Worm (Caenorhabditis elegans): ENCODE results near the gene nspg-6.

nspg-6 gene

DNA sequence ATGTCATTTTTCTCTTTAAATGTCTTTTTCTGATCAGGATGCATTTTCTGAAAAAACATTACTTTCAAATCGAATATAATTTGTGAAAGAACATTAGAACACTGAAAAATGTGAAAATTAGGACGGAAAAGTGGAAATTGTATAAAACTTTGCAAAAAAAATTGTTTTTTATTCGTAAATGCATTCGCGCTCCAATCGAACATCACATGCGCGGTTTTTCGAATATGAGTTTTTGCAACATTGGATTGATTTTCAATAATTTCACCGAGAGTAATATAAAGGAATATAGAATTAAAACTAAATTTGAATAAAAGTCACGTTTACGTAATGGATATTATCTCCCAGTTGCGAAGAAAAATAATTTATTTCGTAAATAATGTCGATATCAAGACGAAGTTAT is 37.5 kb downstream of the nspg-6 start, which contains the start of the genes spot-1 and B0361.11:
Gene spot-1 (minus strand): TSS at position 47 of the 400 bp plus-strand sequence.
Gene B0361.11 (plus strand): TSS at position 372 of the 400 bp plus-strand sequence.
- TF ChIP-seq nhr-20 (tag; optimal IDR thresholded peaks at IDR 0.05) (peak; percentile 70), zip-4 (GFP tag; optimal IDR thresholded peaks at IDR 0.05) (no peak), xbp-1 (tag; optimal IDR thresholded peaks at IDR 0.05) (peak; percentile 68), ceh-63 (GFP tag; optimal IDR thresholded peaks at IDR 0.05) (no peak), aha-1 (tag; optimal IDR thresholded peaks at IDR 0.05) (no peak), irx-1 (tag; optimal IDR thresholded peaks at IDR 0.05) (peak; percentile 39), dsc-1 (tag; optimal IDR thresholded peaks at IDR 0.05) (peak; percentile 67), nhr-85 (tag) (peak; percentile 83), grh-1 (GFP tag; IDR thresholded peaks at IDR 0.05) (peak; percentile 43), snu-23 (GFP tag; optimal IDR thresholded peaks at IDR 0.05) (peak; percentile 81), lin-39 (tag; optimal IDR thresholded peaks at IDR 0.05) (peak; percentile 27), isw-1 (GFP tag; IDR thresholded peaks at IDR 0.05) (peak; percentile 58), elt-3 (tag; optimal IDR thresholded peaks at IDR 0.05) (peak in 2 of 6 experiments; percentile 31 to 50), nhr-28 (tag; optimal IDR thresholded peaks at IDR 0.05) (no peak), swsn-7 (tag; optimal IDR thresholded peaks at IDR 0.05) (peak; percentile 57), ztf-4 (tag; optimal IDR thresholded peaks at IDR 0.05) (no peak), F16B12.6 (tag; optimal IDR thresholded peaks at IDR 0.05) (peak; percentile 34), nhr-19 (GFP tag; conservative IDR thresholded peaks at IDR 0.05) (peak; percentile 68), mep-1 (tag; optimal IDR thresholded peaks at IDR 0.05) (peak; percentile 55), skn-1 (tag; optimal IDR thresholded peaks at IDR 0.05) (peak; percentile 25), hpl-2 (GFP tag; optimal IDR thresholded peaks at IDR 0.05) (no peak), lin-14 (GFP tag; optimal IDR thresholded peaks at IDR 0.05) (peak; percentile 62), ets-5 (GFP tag; IDR thresholded peaks at IDR 0.05) (no peak), sup-37 (GFP tag; optimal IDR thresholded peaks at IDR 0.05) (no peak), nhr-90 (tag; optimal IDR thresholded peaks at IDR 0.05; ENCODE audit: poor library complexity) (peak; percentile 52), lin-35 (GFP tag; optimal IDR thresholded peaks at IDR 0.05) (peak; percentile 96 to 99), snpc-4 (tag; optimal IDR thresholded peaks at IDR 0.05) (peak; percentile 72), nhr-12 (tag; optimal IDR thresholded peaks at IDR 0.05) (no peak), hlh-17 (GFP tag; optimal IDR thresholded peaks at IDR 0.05; ENCODE audit: borderline replicate concordance) (no peak), rnt-1 (tag; optimal IDR thresholded peaks at IDR 0.05) (peak; percentile 76), mef-2 (tag; optimal IDR thresholded peaks at IDR 0.05) (no peak), ceh-90 (tag; optimal IDR thresholded peaks at IDR 0.05) (no peak), unc-30 (tag; optimal IDR thresholded peaks at IDR 0.05) (no peak), alr-1 (tag; optimal IDR thresholded peaks at IDR 0.05; ENCODE audit: borderline replicate concordance) (no peak), unc-62 (GFP tag; optimal IDR thresholded peaks at IDR 0.05) (no peak), lsy-2 (tag; optimal IDR thresholded peaks at IDR 0.05) (peak; percentile 78 to 89), nhr-71 (tag; optimal IDR thresholded peaks at IDR 0.05) (peak; percentile 79), unc-130 (tag; optimal IDR thresholded peaks at IDR 0.05) (peak; percentile 67), mdl-1 (tag; optimal IDR thresholded peaks at IDR 0.05) (peak in 1 of 2 experiments; percentile 11), pag-3 (tag; optimal IDR thresholded peaks at IDR 0.05; ENCODE audit: borderline replicate concordance, insufficient read depth) (no peak), nhr-47 (tag; optimal IDR thresholded peaks at IDR 0.05) (peak; percentile 77), elt-2 (tag; optimal IDR thresholded peaks at IDR 0.05) (peak; percentile 19), pqm-1 (tag; optimal IDR thresholded peaks at IDR 0.05) (no peak), efl-1 (optimal IDR thresholded peaks at IDR 0.05) (peak; percentile 79 to 97), efl-1 (GFP tag; optimal IDR thresholded peaks at IDR 0.05 in 1 of 2) (peak; percentile 97 to 100), lin-15B (tag; optimal IDR thresholded peaks at IDR 0.05) (peak; percentile 53), pax-3 (tag; optimal IDR thresholded peaks at IDR 0.05) (no peak), ama-1 (optimal IDR thresholded peaks at IDR 0.05) (no peak), sptf-1 (tag; optimal IDR thresholded peaks at IDR 0.05) (no peak), jun-1 (tag; optimal IDR thresholded peaks at IDR 0.05) (peak; percentile 32), zag-1 (tag; optimal IDR thresholded peaks at IDR 0.05) (no peak), fos-1 (tag; optimal IDR thresholded peaks at IDR 0.05) (peak; percentile 18), vab-15 (tag; optimal IDR thresholded peaks at IDR 0.05) (no peak), fkh-4 (tag; optimal IDR thresholded peaks at IDR 0.05; ENCODE audit: borderline replicate concordance) (no peak)
